Worm (Caenorhabditis elegans): ENCODE measurements around the gene srx-20.

- TF ChIP-seq elt-1 (tag; optimal IDR thresholded peaks at IDR 0.05; ENCODE audit: borderline replicate concordance, insufficient read depth) (no peak), nhr-28 (tag; optimal IDR thresholded peaks at IDR 0.05) (no peak), unc-62 (GFP tag; optimal IDR thresholded peaks at IDR 0.05) (no peak), lin-13 (tag; optimal IDR thresholded peaks at IDR 0.05) (no peak), unc-39 (tag; optimal IDR thresholded peaks at IDR 0.05) (no peak), mep-1 (tag; optimal IDR thresholded peaks at IDR 0.05) (no peak)
Measured at ce11 chrIV:6821709-6822108, 46.2 kb upstream of the srx-20 start.

Measured in whole organism, mixed stage, embryonic.